Fruit fly (Drosophila melanogaster) whole organism, embryonic: Measurements from ENCODE around the gene Cep290.
A peak's percentile ranks its signal among the peaks of the same experiment; 100 is the strongest.

Experiments
- CG10147 ChIP-seq: fragments of 200-800 bp; sonication (Bioruptor generic); optimal IDR thresholded peaks from 2 replicates; lab custom pipeline; 2019; ENCODE audit warnings: missing biosample characterization, mild to moderate bottlenecking, missing genetic modification characterization, moderate library complexity
- CG17359 ChIP-seq: fragments of 200-800 bp; sonication (Bioruptor generic); optimal IDR thresholded peaks from 3 replicates; lab custom pipeline; 2018; ENCODE audit warnings: missing biosample characterization, mild to moderate bottlenecking, missing genetic modification characterization, moderate library complexity
- CG17829 ChIP-seq: fragments of 200-800 bp; optimal IDR thresholded peaks from 2 replicates; lab custom pipeline; 2019; ENCODE audit warnings: missing biosample characterization, mild to moderate bottlenecking, missing genetic modification characterization, moderate library complexity
- CG1792 ChIP-seq: fragments of 200-800 bp; sonication (Bioruptor generic); optimal IDR thresholded peaks from 2 replicates; lab custom pipeline; 2016; ENCODE audit warnings: missing biosample characterization, missing genetic modification characterization
- CG18476 ChIP-seq: fragments of 200-800 bp; sonication (Bioruptor generic); optimal IDR thresholded peaks from 2 replicates; lab custom pipeline; 2016; ENCODE audit warnings: missing biosample characterization, mild to moderate bottlenecking, missing genetic modification characterization
- CG2202 ChIP-seq: fragments of 200-800 bp; sonication (Bioruptor generic); optimal IDR thresholded peaks from 2 replicates; lab custom pipeline; 2018; ENCODE audit warnings: missing biosample characterization, mild to moderate bottlenecking, missing genetic modification characterization
- CG32767 ChIP-seq: fragments of 200-800 bp; sonication (Bioruptor generic); IDR thresholded peaks from 2 replicates; pipeline ENCODE4 v1.3.6; 2022; ENCODE audit warnings: missing biosample characterization, missing genetic modification characterization
- CG3281 ChIP-seq: fragments of 200-800 bp; sonication (Bioruptor generic); optimal IDR thresholded peaks from 3 replicates; lab custom pipeline; 2017; ENCODE audit warnings: missing biosample characterization, mild to moderate bottlenecking, missing genetic modification characterization
- CG6254 ChIP-seq: fragments of 200-800 bp; sonication (Bioruptor generic); optimal IDR thresholded peaks from 3 replicates; lab custom pipeline; 2017; ENCODE audit warnings: mild to moderate bottlenecking, missing biosample characterization, missing genetic modification reagents, missing genetic modification characterization
- CG9609 ChIP-seq: fragments of 200-800 bp; sonication (Bioruptor generic); optimal IDR thresholded peaks from 3 replicates; lab custom pipeline; 2016; ENCODE audit warnings: missing biosample characterization, missing genetic modification characterization
- D ChIP-seq, 2 experiments: fragments of 200-800 bp in 1 of 2; fragments of >200 bp in 1 of 2; sonication (Bioruptor generic) in 1 of 2; optimal IDR thresholded peaks; 2 replicates in 1 of 2; 3 replicates in 1 of 2; lab custom pipeline; 2017; ENCODE audit warnings: mild to moderate bottlenecking in 1 of 2, missing biosample characterization in 1 of 2, missing genetic modification characterization in 1 of 2, missing genetic modification reagents in 1 of 2
- D19B ChIP-seq: fragments of 200-800 bp; sonication (Bioruptor generic); optimal IDR thresholded peaks from 2 replicates; lab custom pipeline; 2017; ENCODE audit warnings: missing biosample characterization, mild to moderate bottlenecking, missing genetic modification characterization
- Dref ChIP-seq: fragments of 200-800 bp; sonication (Bioruptor generic); IDR thresholded peaks from 2 replicates; pipeline ENCODE4 v1.3.6; 2022; ENCODE audit warnings: missing biosample characterization, missing genetic modification characterization
- E2f1 ChIP-seq: fragments of 200-800 bp; sonication (Bioruptor generic); IDR thresholded peaks from 2 replicates; pipeline ENCODE4 v1.3.6; 2022; ENCODE audit warnings: missing biosample characterization, missing genetic modification characterization
- E2f2 ChIP-seq: fragments of 200-800 bp; sonication (Bioruptor generic); IDR thresholded peaks from 2 replicates; pipeline ENCODE4 v1.3.6; 2022; ENCODE audit warnings: missing biosample characterization, missing genetic modification characterization
- H2.0 ChIP-seq: fragments of 200-800 bp; sonication (Bioruptor generic); IDR thresholded peaks from 2 replicates; pipeline ENCODE4 v1.3.6; 2022; ENCODE audit warnings: missing biosample characterization, missing genetic modification characterization
- Max ChIP-seq: fragments of 200-800 bp; sonication (Bioruptor generic); optimal IDR thresholded peaks from 2 replicates; lab custom pipeline; 2016; ENCODE audit warnings: missing biosample characterization, mild to moderate bottlenecking, missing genetic modification characterization
- NC2α ChIP-seq: fragments of 200-800 bp; sonication (Bioruptor generic); optimal IDR thresholded peaks from 2 replicates; lab custom pipeline; 2016; ENCODE audit warnings: missing biosample characterization, missing genetic modification characterization
- Neu2 ChIP-seq: fragments of 200-800 bp; sonication (Bioruptor generic); optimal IDR thresholded peaks from 3 replicates; lab custom pipeline; 2016; ENCODE audit warnings: missing biosample characterization, missing genetic modification characterization, borderline replicate concordance
- Opbp ChIP-seq: fragments of 200-800 bp; sonication (Bioruptor generic); IDR thresholded peaks from 3 replicates; pipeline ENCODE4 v1.3.6; 2022; ENCODE audit warnings: missing biosample characterization, missing genetic modification characterization; ENCODE audit not compliant: partially characterized antibody
- Six4 ChIP-seq: fragments of 200-800 bp; sonication (Bioruptor generic); optimal IDR thresholded peaks from 2 replicates; lab custom pipeline; 2016; ENCODE audit warnings: missing biosample characterization, missing genetic modification characterization
- Sox100B ChIP-seq: fragments of 200-800 bp; sonication (Bioruptor generic); optimal IDR thresholded peaks from 3 replicates; lab custom pipeline; 2018; ENCODE audit warnings: missing biosample characterization, mild to moderate bottlenecking, missing genetic modification characterization
- Spps ChIP-seq: fragments of 200-800 bp; sonication (Bioruptor generic); optimal IDR thresholded peaks from 2 replicates; lab custom pipeline; 2018; ENCODE audit warnings: missing biosample characterization, mild to moderate bottlenecking, missing genetic modification characterization
- aop ChIP-seq: fragments of 200-800 bp; sonication (Bioruptor generic); IDR thresholded peaks from 2 replicates; pipeline ENCODE4 v1.3.6; 2022; ENCODE audit warnings: missing biosample characterization, missing genetic modification characterization
- ap ChIP-seq: fragments of 200-800 bp; sonication (Bioruptor generic); IDR thresholded peaks from 2 replicates; pipeline ENCODE4 v1.3.6; 2022; ENCODE audit warnings: missing biosample characterization, missing genetic modification characterization
- bcd ChIP-seq: fragments of 200-800 bp; sonication (Bioruptor generic); optimal IDR thresholded peaks from 2 replicates; lab custom pipeline; 2017; ENCODE audit warnings: missing biosample characterization, mild to moderate bottlenecking, missing genetic modification characterization
- br ChIP-seq: fragments of >200 bp; optimal IDR thresholded peaks from 2 replicates; lab custom pipeline; 2017
- crc ChIP-seq: fragments of 200-800 bp; sonication (Bioruptor generic); optimal IDR thresholded peaks from 2 replicates; lab custom pipeline; 2016; ENCODE audit warnings: missing biosample characterization, missing genetic modification characterization
- dan ChIP-seq: fragments of 200-800 bp; sonication (Bioruptor generic); IDR thresholded peaks from 2 replicates; pipeline ENCODE4 v1.3.6; 2022; ENCODE audit warnings: missing biosample characterization, missing genetic modification characterization
- dmrt11E ChIP-seq: fragments of 200-800 bp; sonication (Bioruptor generic); optimal IDR thresholded peaks from 3 replicates; lab custom pipeline; 2018; ENCODE audit warnings: missing biosample characterization, mild to moderate bottlenecking, missing genetic modification characterization, moderate library complexity
- fd96Cb ChIP-seq: fragments of 200-800 bp; sonication (Bioruptor generic); optimal IDR thresholded peaks from 2 replicates; lab custom pipeline; 2018; ENCODE audit warnings: missing biosample characterization, mild to moderate bottlenecking, missing genetic modification characterization, moderate library complexity
- ftz-f1 ChIP-seq: fragments of 200-800 bp; sonication (Bioruptor generic); optimal IDR thresholded peaks from 2 replicates; lab custom pipeline; 2016; ENCODE audit warnings: missing biosample characterization, missing genetic modification characterization
- her ChIP-seq: fragments of 200-800 bp; sonication (Bioruptor generic); optimal IDR thresholded peaks from 2 replicates; lab custom pipeline; 2016; ENCODE audit warnings: missing biosample characterization, missing genetic modification characterization
- hth ChIP-seq: fragments of >200 bp; optimal IDR thresholded peaks from 2 replicates; lab custom pipeline; 2017; ENCODE audit warnings: inconsistent platforms
- jing ChIP-seq: fragments of 200-800 bp; sonication (Bioruptor generic); optimal IDR thresholded peaks from 2 replicates; lab custom pipeline; 2018; ENCODE audit warnings: missing biosample characterization, mild to moderate bottlenecking, missing genetic modification characterization
- knrl ChIP-seq: fragments of 200-800 bp; sonication (Bioruptor generic); IDR thresholded peaks from 3 replicates; pipeline ENCODE4 v1.3.6; 2022; ENCODE audit warnings: missing biosample characterization, missing genetic modification characterization; ENCODE audit not compliant: partially characterized antibody
- lab ChIP-seq: fragments of 200-800 bp; sonication (Bioruptor generic); optimal IDR thresholded peaks from 3 replicates; lab custom pipeline; 2017; ENCODE audit warnings: missing biosample characterization, missing genetic modification characterization, mild to moderate bottlenecking, moderate library complexity, missing genetic modification reagents
- lbe ChIP-seq: fragments of 200-800 bp; sonication (Bioruptor generic); optimal IDR thresholded peaks from 2 replicates; lab custom pipeline; 2016; ENCODE audit warnings: missing biosample characterization, mild to moderate bottlenecking, missing genetic modification characterization
- mirr ChIP-seq: fragments of 200-800 bp; sonication (Bioruptor generic); optimal IDR thresholded peaks from 3 replicates; lab custom pipeline; 2018; ENCODE audit warnings: missing biosample characterization, mild to moderate bottlenecking, missing genetic modification characterization
- nerfin-2 ChIP-seq: fragments of 200-800 bp; sonication (Bioruptor generic); IDR thresholded peaks from 2 replicates; pipeline ENCODE4 v1.3.6; 2022; ENCODE audit warnings: missing biosample characterization, missing genetic modification characterization; ENCODE audit not compliant: partially characterized antibody
- odd ChIP-seq: fragments of 200-800 bp; sonication (Bioruptor generic); optimal IDR thresholded peaks from 2 replicates; lab custom pipeline; 2017; ENCODE audit warnings: missing biosample characterization, mild to moderate bottlenecking, missing genetic modification characterization
- pfk ChIP-seq: fragments of 200-800 bp; sonication (Bioruptor generic); optimal IDR thresholded peaks from 2 replicates; lab custom pipeline; 2018; ENCODE audit warnings: missing biosample characterization, mild to moderate bottlenecking, missing genetic modification characterization, moderate library complexity
- rib ChIP-seq: fragments of 200-800 bp; sonication (Bioruptor generic); IDR thresholded peaks from 2 replicates; pipeline ENCODE4 v1.3.6; 2022; ENCODE audit warnings: missing biosample characterization, missing genetic modification characterization
- salm ChIP-seq: fragments of 200-800 bp; sonication (Bioruptor generic); optimal IDR thresholded peaks from 2 replicates; lab custom pipeline; 2018; ENCODE audit warnings: missing biosample characterization, mild to moderate bottlenecking, missing genetic modification characterization
- scrt ChIP-seq: fragments of 200-800 bp; sonication (Bioruptor generic); optimal IDR thresholded peaks from 2 replicates; lab custom pipeline; 2018; ENCODE audit warnings: missing biosample characterization, mild to moderate bottlenecking, missing genetic modification characterization, moderate library complexity
- sens ChIP-seq: fragments of 200-800 bp; sonication (Bioruptor generic); peaks from one replicate; lab custom pipeline; 2016; ENCODE audit warnings: missing biosample characterization, missing genetic modification characterization
- tin ChIP-seq: fragments of 200-800 bp; sonication (Bioruptor generic); optimal IDR thresholded peaks from 3 replicates; lab custom pipeline; 2016; ENCODE audit warnings: missing biosample characterization, missing genetic modification characterization
- tio ChIP-seq: fragments of 200-800 bp; sonication (Bioruptor generic); optimal IDR thresholded peaks from 2 replicates; lab custom pipeline; 2017; ENCODE audit warnings: missing biosample characterization, missing genetic modification characterization, inconsistent platforms
- zen ChIP-seq: fragments of 200-800 bp; sonication (Bioruptor generic); optimal IDR thresholded peaks from 3 replicates; lab custom pipeline; 2018; ENCODE audit warnings: missing biosample characterization, mild to moderate bottlenecking, missing genetic modification characterization, moderate library complexity
- zen2 ChIP-seq: fragments of 200-800 bp; sonication (Bioruptor generic); IDR thresholded peaks from 3 replicates; pipeline ENCODE4 v1.3.6; 2022; ENCODE audit warnings: missing biosample characterization, missing genetic modification characterization; ENCODE audit not compliant: partially characterized antibody

The Cep290 gene

DNA sequence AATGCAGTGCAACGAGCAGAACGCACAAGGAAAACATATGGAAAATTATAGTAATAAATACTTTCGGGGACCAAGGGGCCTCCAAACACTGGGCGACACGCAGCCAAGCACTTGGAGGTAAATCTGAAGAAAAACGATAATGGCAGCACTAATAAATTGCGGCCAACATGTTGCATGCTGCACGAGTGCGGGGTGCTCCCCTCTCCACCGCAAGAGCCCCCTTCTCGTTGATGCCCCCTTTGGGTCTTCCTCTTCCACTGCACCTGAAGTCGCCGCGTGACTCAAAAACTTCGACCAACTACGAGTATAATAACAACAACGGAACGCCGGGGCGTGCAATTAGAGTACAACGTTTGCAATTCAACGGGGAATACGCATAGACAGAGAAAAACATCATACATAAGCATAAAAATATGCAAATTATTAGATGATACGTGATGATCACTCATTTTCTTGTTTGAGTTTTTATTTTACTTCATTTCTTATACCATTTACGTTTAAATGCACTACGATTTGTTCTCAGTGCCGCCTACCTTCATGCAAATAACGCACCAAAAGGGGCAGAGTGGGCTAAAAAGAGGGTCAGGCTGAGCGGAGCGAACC is 41.8 kb upstream of the Cep290 start (continued):
- TF ChIP-seq nerfin-2 (GFP tag; lab: Robert Waterston, UW) (no peak), CG1792 (no peak), ftz-f1 (no peak), tin (GFP tag; lab: Kevin White, UChicago) (no peak), Spps (tag; lab: Kevin White, UChicago) (no peak), CG10147 (GFP tag; lab: Kevin White, UChicago) (no peak), CG17359 (tag; lab: Kevin White, UChicago) (peak; percentile 50), mirr (GFP tag; lab: Kevin White, UChicago) (no peak), lab (GFP tag; lab: Kevin White, UChicago) (peak; percentile 17), pfk (GFP tag; lab: Kevin White, UChicago) (no peak), CG9609 (GFP tag; lab: Kevin White, UChicago) (no peak), Neu2 (GFP tag; lab: Kevin White, UChicago) (no peak), CG6254 (GFP tag; lab: Kevin White, UChicago) (peak; percentile 19), odd (GFP tag; lab: Kevin White, UChicago) (no peak), D19B (GFP tag; lab: Kevin White, UChicago) (no peak), CG17829 (tag; lab: Kevin White, UChicago) (no peak), E2f2 (GFP tag; lab: Robert Waterston, UW) (peak; percentile 10; the same call in 1 of the 2 replicates), Dref (GFP tag; lab: Robert Waterston, UW) (no peak), CG32767 (GFP tag; lab: Robert Waterston, UW) (0 out of 2 replicates have a peak, but pooled peaks have one; percentile 36), rib (no peak), fd96Cb (tag; lab: Kevin White, UChicago) (peak; percentile 36), crc (no peak), salm (no peak), sens (GFP tag; lab: Kevin White, UChicago) (peak; percentile 59), CG2202 (tag; lab: Kevin White, UChicago) (no peak), E2f1 (no peak), NC2α (GFP tag; lab: Kevin White, UChicago) (no peak), zen (tag; lab: Kevin White, UChicago) (no peak), H2.0 (GFP tag; lab: Robert Waterston, UW) (no peak), jing (GFP tag; lab: Kevin White, UChicago) (no peak), ap (0 out of 2 replicates have a peak, but pooled peaks have one; percentile 8), CG3281 (GFP tag; lab: Kevin White, UChicago) (no peak), D (optimal IDR thresholded peaks at IDR 0.05; lab: Kevin White, UChicago) (no peak), D (GFP tag; optimal IDR thresholded peaks at IDR 0.05; lab: Kevin White, UChicago) (no peak), br (no peak), zen2 (GFP tag; lab: Robert Waterston, UW) (no peak), dan (GFP tag; lab: Robert Waterston, UW) (no peak), Six4 (no peak), dmrt11E (tag; lab: Kevin White, UChicago) (peak; percentile 46), tio (GFP tag; lab: Kevin White, UChicago) (no peak), hth (lab: Kevin White, UChicago) (no peak), lbe (peak; percentile 50), CG18476 (GFP tag; lab: Kevin White, UChicago) (no peak), Sox100B (GFP tag; lab: Kevin White, UChicago) (no peak), Max (GFP tag; lab: Kevin White, UChicago) (no peak), her (GFP tag; lab: Kevin White, UChicago) (no peak), knrl (GFP tag; lab: Robert Waterston, UW) (no peak), scrt (GFP tag; lab: Kevin White, UChicago) (no peak), aop (no peak), Opbp (no peak), bcd (no peak)
